Fruit fly (Drosophila melanogaster) whole organism, adult: ENCODE results near the gene CG17104.

Experiments used
- CG11617 ChIP-seq: fragments of 200-800 bp; sonication (Bioruptor generic); optimal IDR thresholded peaks from 2 replicates; lab custom pipeline; 2017; ENCODE audit warnings: mild to moderate bottlenecking, missing biosample characterization, missing genetic modification reagents, missing genetic modification characterization
- CG5204 ChIP-seq: fragments of 200-800 bp; sonication (Bioruptor generic); optimal IDR thresholded peaks from 2 replicates; lab custom pipeline; 2016; ENCODE audit warnings: missing biosample characterization, missing genetic modification characterization
- cic ChIP-seq: fragments of 200-800 bp; sonication (Bioruptor generic); optimal IDR thresholded peaks from 2 replicates; lab custom pipeline; 2017; ENCODE audit warnings: missing biosample characterization, mild to moderate bottlenecking, missing genetic modification characterization, moderate library complexity
- toe ChIP-seq: fragments of 200-800 bp; sonication (Bioruptor generic); optimal IDR thresholded peaks from 2 replicates; lab custom pipeline; 2016; ENCODE audit warnings: missing biosample characterization, missing genetic modification characterization

DNA sequence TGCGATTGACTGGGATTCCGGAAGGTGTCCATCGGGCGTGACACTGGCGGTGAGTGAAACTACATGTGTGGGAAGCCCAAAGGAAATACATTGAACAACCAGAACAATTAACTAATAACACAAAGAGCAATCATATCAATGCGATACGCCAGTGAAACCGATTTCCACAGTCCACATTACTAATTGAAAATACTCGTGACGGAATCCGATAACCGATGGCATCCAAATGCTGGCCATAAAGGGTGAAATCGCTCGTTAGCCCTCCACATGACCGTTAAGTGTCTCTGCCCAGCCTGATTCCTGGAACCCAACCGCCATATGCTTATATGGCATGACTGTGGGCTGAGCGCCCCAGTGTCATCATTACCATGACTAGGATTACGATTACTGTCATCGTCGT is 38.6 kb upstream of the CG17104 start, which contains the start of gene CG7329:
- TF ChIP-seq cic (GFP tag; lab: Kevin White, UChicago) (no peak), CG5204 (GFP tag; lab: Kevin White, UChicago) (no peak), CG11617 (GFP tag; lab: Kevin White, UChicago) (no peak), toe (GFP tag; lab: Kevin White, UChicago) (no peak)
